Worm (Caenorhabditis elegans): ENCODE data around the gene Y73B6BL.270.

DNA sequence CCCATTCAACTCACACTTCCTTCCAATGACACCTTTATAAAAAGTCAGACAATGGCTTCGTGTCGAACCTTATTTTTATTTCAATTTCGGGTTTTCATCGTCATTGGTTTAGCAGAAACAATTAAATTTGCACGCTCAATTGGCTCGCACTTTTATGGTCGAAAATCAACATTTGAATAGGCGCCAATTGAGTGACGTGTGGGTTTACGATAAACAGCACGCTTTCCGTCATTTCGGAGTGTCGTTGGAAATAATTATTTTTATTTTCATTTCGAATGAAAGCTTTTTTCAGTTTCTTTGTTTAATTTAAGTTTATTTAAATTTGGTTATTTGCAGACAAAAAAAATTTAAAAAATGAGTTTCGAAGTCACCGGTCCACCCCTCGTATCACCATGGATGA is 50.0 kb downstream of the Y73B6BL.270 start, which contains the start of gene exos-2:
- no peak for TF ChIP-seq ztf-11 (tag; optimal IDR thresholded peaks at IDR 0.05)
- TF ChIP-seq ztf-4 (tag; optimal IDR thresholded peaks at IDR 0.05), result no peak
- peak; percentile 99 for TF ChIP-seq R02D3.7 (tag; optimal IDR thresholded peaks at IDR 0.05)
- TF ChIP-seq F13H6.1 (tag; optimal IDR thresholded peaks at IDR 0.05), result peak; percentile 2
- peak; percentile 1 for TF ChIP-seq lin-11 (tag; optimal IDR thresholded peaks at IDR 0.05)
- TF ChIP-seq blmp-1 (tag; optimal IDR thresholded peaks at IDR 0.05; ENCODE audit: insufficient read depth), result no peak
- TF ChIP-seq lsy-2 (tag; optimal IDR thresholded peaks at IDR 0.05), result no peak
- TF ChIP-seq unc-62 (GFP tag; optimal IDR thresholded peaks at IDR 0.05), result no peak
- no peak for TF ChIP-seq ama-1 (optimal IDR thresholded peaks at IDR 0.05)

All from whole organism, L2 larva.